Fruit fly (Drosophila melanogaster) whole organism, prepupa: ENCODE data around the gene CG42711.

Experiments
- Blimp-1 ChIP-seq: fragments of 200-800 bp; sonication (Bioruptor generic); optimal IDR thresholded peaks from 3 replicates; lab custom pipeline; 2017; ENCODE audit warnings: missing biosample characterization, missing genetic modification characterization, mild to moderate bottlenecking, moderate library complexity, missing genetic modification reagents
- CG10669 ChIP-seq: fragments of 200-800 bp; sonication (Bioruptor generic); optimal IDR thresholded peaks from 3 replicates; lab custom pipeline; 2018; ENCODE audit warnings: missing biosample characterization, mild to moderate bottlenecking, missing genetic modification characterization, moderate library complexity
- CG11762 ChIP-seq: fragments of 200-800 bp; sonication (Bioruptor generic); optimal IDR thresholded peaks from 3 replicates; lab custom pipeline; 2016; ENCODE audit warnings: missing biosample characterization, missing genetic modification characterization; ENCODE audit not compliant: insufficient read depth
- CG11902 ChIP-seq: fragments of 200-800 bp; sonication (Bioruptor generic); optimal IDR thresholded peaks from 3 replicates; lab custom pipeline; 2016; ENCODE audit warnings: missing biosample characterization, missing genetic modification characterization
- CG15336 ChIP-seq: fragments of 200-800 bp; sonication (Bioruptor generic); IDR thresholded peaks from 2 replicates; pipeline ENCODE4 v1.3.6; 2022; ENCODE audit warnings: missing biosample characterization, missing genetic modification characterization
- CG1621 ChIP-seq: fragments of 200-800 bp; sonication (Bioruptor generic); optimal IDR thresholded peaks from 3 replicates; lab custom pipeline; 2018; ENCODE audit warnings: missing biosample characterization, mild to moderate bottlenecking, missing genetic modification characterization
- CG3032 ChIP-seq: fragments of 200-800 bp; optimal IDR thresholded peaks from 2 replicates; lab custom pipeline; 2019; ENCODE audit warnings: missing biosample characterization, mild to moderate bottlenecking, missing genetic modification characterization, moderate library complexity
- CG31627 ChIP-seq: fragments of 200-800 bp; sonication (Bioruptor generic); optimal IDR thresholded peaks from 3 replicates; lab custom pipeline; 2016; ENCODE audit warnings: missing biosample characterization, missing genetic modification characterization
- CG32006 ChIP-seq: fragments of 200-800 bp; sonication (Bioruptor generic); optimal IDR thresholded peaks from 3 replicates; lab custom pipeline; 2017; ENCODE audit warnings: missing biosample characterization, mild to moderate bottlenecking, missing genetic modification characterization
- CG34406 ChIP-seq: fragments of 200-800 bp; sonication (Bioruptor generic); optimal IDR thresholded peaks from 3 replicates; lab custom pipeline; 2016; ENCODE audit warnings: missing biosample characterization, missing genetic modification characterization
- CG3919 ChIP-seq: fragments of 200-800 bp; sonication (Bioruptor generic); optimal IDR thresholded peaks from 3 replicates; lab custom pipeline; 2016; ENCODE audit warnings: missing biosample characterization, missing genetic modification characterization
- CG6163 ChIP-seq: fragments of 200-800 bp; sonication (Bioruptor generic); IDR thresholded peaks from 3 replicates; pipeline ENCODE4 v1.3.6; 2022; ENCODE audit warnings: missing biosample characterization, missing genetic modification characterization
- CG6276 ChIP-seq: fragments of 200-800 bp; sonication (Bioruptor generic); optimal IDR thresholded peaks from 2 replicates; lab custom pipeline; 2017; ENCODE audit warnings: missing biosample characterization, mild to moderate bottlenecking, missing genetic modification characterization
- CG6792 ChIP-seq: fragments of 200-800 bp; sonication (Bioruptor generic); optimal IDR thresholded peaks from 3 replicates; lab custom pipeline; 2016; ENCODE audit warnings: missing biosample characterization, missing genetic modification characterization
- CG6808 ChIP-seq: fragments of 200-800 bp; sonication (Bioruptor generic); optimal IDR thresholded peaks from 3 replicates; lab custom pipeline; 2017; ENCODE audit warnings: missing biosample characterization, missing genetic modification characterization, mild to moderate bottlenecking, moderate library complexity, missing genetic modification reagents
- CG8319 ChIP-seq: fragments of 200-800 bp; sonication (Bioruptor generic); optimal IDR thresholded peaks from 3 replicates; lab custom pipeline; 2016; ENCODE audit warnings: missing biosample characterization, missing genetic modification characterization
- CG8632 ChIP-seq: fragments of 200-800 bp; sonication (Bioruptor generic); optimal IDR thresholded peaks from 3 replicates; lab custom pipeline; 2016; ENCODE audit warnings: missing biosample characterization, missing genetic modification characterization
- CG9139 ChIP-seq: fragments of 200-800 bp; sonication (Bioruptor generic); optimal IDR thresholded peaks from 3 replicates; lab custom pipeline; 2017; ENCODE audit warnings: missing biosample characterization, mild to moderate bottlenecking, missing genetic modification characterization
- Eip75B ChIP-seq: fragments of 200-800 bp; sonication (Bioruptor generic); optimal IDR thresholded peaks from 3 replicates; lab custom pipeline; 2016; ENCODE audit warnings: missing biosample characterization, missing genetic modification characterization
- Eip78C ChIP-seq: fragments of 200-800 bp; sonication (Bioruptor generic); peaks from one replicate; lab custom pipeline; 2016; ENCODE audit warnings: missing biosample characterization, missing genetic modification characterization
- Ets21C ChIP-seq: fragments of 200-800 bp; sonication (Bioruptor generic); optimal IDR thresholded peaks from 3 replicates; lab custom pipeline; 2016; ENCODE audit warnings: missing biosample characterization, missing genetic modification characterization
- Ets96B ChIP-seq: fragments of 200-800 bp; optimal IDR thresholded peaks from 2 replicates; lab custom pipeline; 2019; ENCODE audit warnings: missing biosample characterization, mild to moderate bottlenecking, missing genetic modification characterization, moderate library complexity
- Gug ChIP-seq: fragments of 200-800 bp; sonication (Bioruptor generic); IDR thresholded peaks from 2 replicates; pipeline ENCODE4 v1.3.6; 2022; ENCODE audit warnings: missing biosample characterization, missing genetic modification characterization
- Hr38 ChIP-seq: sonication (Bioruptor generic); optimal IDR thresholded peaks from 2 replicates; lab custom pipeline; 2016; ENCODE audit warnings: missing biosample characterization, missing genetic modification characterization
- Hr39 ChIP-seq: fragments of 200-800 bp; sonication (Bioruptor generic); optimal IDR thresholded peaks from 2 replicates; lab custom pipeline; 2016; ENCODE audit warnings: missing biosample characterization, missing genetic modification characterization
- Lpt ChIP-seq: fragments of 200-800 bp; sonication (Bioruptor generic); optimal IDR thresholded peaks from 3 replicates; lab custom pipeline; 2016; ENCODE audit warnings: missing biosample characterization, missing genetic modification characterization
- Met ChIP-seq: fragments of 200-800 bp; sonication (Bioruptor generic); optimal IDR thresholded peaks from 3 replicates; lab custom pipeline; 2016; ENCODE audit warnings: missing biosample characterization, missing genetic modification characterization
- OdsH ChIP-seq: fragments of 200-800 bp; sonication (Bioruptor generic); optimal IDR thresholded peaks from 3 replicates; lab custom pipeline; 2016; ENCODE audit warnings: missing biosample characterization, missing genetic modification characterization
- Smox ChIP-seq: fragments of 200-800 bp; sonication (Bioruptor generic); optimal IDR thresholded peaks from 3 replicates; lab custom pipeline; 2016; ENCODE audit warnings: missing biosample characterization, missing genetic modification characterization
- Sox102F ChIP-seq: fragments of 200-800 bp; sonication (Bioruptor generic); optimal IDR thresholded peaks from 2 replicates; lab custom pipeline; 2016; ENCODE audit warnings: missing biosample characterization, mild to moderate bottlenecking, missing genetic modification characterization
- achi ChIP-seq: fragments of 200-800 bp; sonication (Bioruptor generic); optimal IDR thresholded peaks from 3 replicates; lab custom pipeline; 2016; ENCODE audit warnings: missing biosample characterization, missing genetic modification characterization
- cyc ChIP-seq: fragments of 200-800 bp; sonication (Bioruptor generic); optimal IDR thresholded peaks from 3 replicates; lab custom pipeline; 2016; ENCODE audit warnings: missing biosample characterization, missing genetic modification characterization
- dac ChIP-seq: fragments of 200-800 bp; sonication (Bioruptor generic); optimal IDR thresholded peaks from 2 replicates; lab custom pipeline; 2017; ENCODE audit warnings: missing biosample characterization, mild to moderate bottlenecking, missing genetic modification characterization
- eg ChIP-seq: fragments of 200-800 bp; sonication (Bioruptor generic); IDR thresholded peaks from 3 replicates; pipeline ENCODE4 v1.3.6; 2022; ENCODE audit warnings: missing biosample characterization, missing genetic modification characterization
- esn ChIP-seq: fragments of 200-800 bp; sonication (Bioruptor generic); optimal IDR thresholded peaks from 2 replicates; lab custom pipeline; 2016; ENCODE audit warnings: missing biosample characterization, mild to moderate bottlenecking, missing genetic modification characterization, moderate library complexity
- fd59A ChIP-seq: fragments of 200-800 bp; sonication (Bioruptor generic); optimal IDR thresholded peaks from 2 replicates; lab custom pipeline; 2017; ENCODE audit warnings: missing biosample characterization, mild to moderate bottlenecking, missing genetic modification characterization, missing genetic modification reagents
- lz ChIP-seq: fragments of 200-800 bp; sonication (Bioruptor generic); optimal IDR thresholded peaks from 3 replicates; lab custom pipeline; 2016; ENCODE audit warnings: missing biosample characterization, missing genetic modification characterization
- pdm3 ChIP-seq: fragments of 200-800 bp; sonication (Bioruptor generic); optimal IDR thresholded peaks from 3 replicates; lab custom pipeline; 2016; ENCODE audit warnings: missing biosample characterization, missing genetic modification characterization
- salr ChIP-seq, 2 experiments: fragments of 200-800 bp; sonication (Bioruptor generic); optimal IDR thresholded peaks; 3 replicates each; lab custom pipeline; 2016 to 2018; ENCODE audit warnings: missing biosample characterization in 2 of 2, missing genetic modification characterization in 2 of 2, mild to moderate bottlenecking in 1 of 2
- spab ChIP-seq: fragments of 200-800 bp; sonication (Bioruptor generic); optimal IDR thresholded peaks from 2 replicates; lab custom pipeline; 2017; ENCODE audit warnings: missing biosample characterization, mild to moderate bottlenecking, missing genetic modification characterization, missing genetic modification reagents
- ss ChIP-seq, 2 experiments: fragments of 200-800 bp; sonication (Bioruptor generic); optimal IDR thresholded peaks; 2 replicates in 1 of 2; 3 replicates in 1 of 2; lab custom pipeline; 2017 to 2018; ENCODE audit warnings: mild to moderate bottlenecking in 2 of 2, missing biosample characterization in 2 of 2, missing genetic modification characterization in 2 of 2, moderate library complexity in 1 of 2
- svp ChIP-seq: fragments of 200-800 bp; sonication (Bioruptor generic); peaks from one replicate; lab custom pipeline; 2016; ENCODE audit warnings: missing biosample characterization, missing genetic modification characterization
- topi ChIP-seq: fragments of 200-800 bp; sonication (Bioruptor generic); optimal IDR thresholded peaks from 3 replicates; lab custom pipeline; 2016; ENCODE audit warnings: missing biosample characterization, missing genetic modification characterization

Gene CG42711

DNA sequence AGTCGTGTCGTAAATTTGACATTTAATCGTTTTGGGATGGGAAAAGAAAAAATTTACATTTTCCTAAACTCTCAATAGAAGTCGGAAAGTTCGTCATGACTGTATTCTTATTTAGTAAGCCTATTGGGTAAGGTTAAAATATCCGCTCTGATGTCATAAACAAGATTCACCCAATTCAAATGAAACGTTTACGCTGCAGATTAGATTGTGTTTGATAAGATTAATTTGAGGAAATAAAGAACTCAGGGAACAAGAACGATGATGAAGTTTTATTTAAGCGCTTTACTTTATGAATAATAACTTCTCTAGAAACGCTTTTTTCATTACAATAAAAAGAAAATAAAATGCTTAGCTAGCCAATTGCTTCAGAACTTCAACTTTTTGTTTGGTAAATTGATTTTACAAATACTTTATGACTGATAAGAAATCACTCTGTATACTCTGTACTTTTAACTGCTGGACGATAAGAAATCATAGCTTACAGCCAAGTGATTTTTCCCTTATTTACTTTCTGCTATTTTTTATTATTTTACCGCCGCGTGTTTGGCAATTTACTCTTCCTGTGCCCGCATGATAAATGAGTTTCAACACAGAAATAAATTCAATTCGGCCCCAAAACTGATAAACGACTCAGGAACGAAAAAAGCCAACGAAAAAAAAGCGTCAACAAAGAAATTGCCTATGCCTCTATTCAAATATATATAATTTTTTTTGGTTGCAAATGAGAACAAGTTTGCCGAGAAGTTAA lies 44.7 kb downstream of the CG42711 start (continued):
- TF ChIP-seq fd59A (no peak), CG6792 (no peak), topi (GFP tag; lab: Kevin White, UChicago) (peak; percentile 1), Eip75B (no peak), cyc (GFP tag; lab: Kevin White, UChicago) (no peak), Ets21C (GFP tag; lab: Kevin White, UChicago) (no peak), CG9139 (no peak), dac (GFP tag; lab: Kevin White, UChicago) (no peak), CG6276 (GFP tag; lab: Kevin White, UChicago) (no peak), Gug (no peak), Smox (GFP tag; lab: Kevin White, UChicago) (no peak), CG32006 (GFP tag; lab: Kevin White, UChicago) (no peak)
- TF ChIP-seq, all 60 proteins: peak for 10

DNA sequence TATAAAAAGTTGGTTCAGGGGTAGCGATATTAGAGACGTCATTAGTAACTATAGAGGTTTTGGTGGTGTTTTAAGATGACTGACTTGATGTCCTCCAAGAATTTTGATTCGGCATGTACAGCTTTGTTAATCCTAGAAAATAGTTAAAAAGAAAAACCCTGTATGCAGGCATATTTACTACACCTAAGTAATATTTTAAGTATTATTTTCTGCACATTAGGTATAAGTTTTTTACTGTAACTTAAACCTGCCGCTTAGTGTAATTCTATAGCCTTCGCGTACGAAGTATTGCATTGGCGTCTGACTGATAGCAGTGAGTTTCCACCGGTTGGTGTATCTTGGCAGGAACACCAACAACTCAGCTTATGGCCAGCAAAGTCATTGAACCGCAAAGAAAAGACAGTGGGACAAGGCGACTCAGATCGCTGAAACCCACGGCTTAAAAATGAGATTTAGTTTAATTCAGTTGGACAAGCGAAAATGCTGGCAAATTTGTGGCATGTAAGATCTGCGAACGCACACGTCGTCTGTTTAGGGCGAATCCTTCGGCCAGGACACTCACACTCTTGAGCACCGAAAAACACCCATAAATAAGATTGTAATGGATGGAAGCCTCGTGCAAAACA lies 46.4 kb downstream of the CG42711 start:
- TF ChIP-seq OdsH (GFP tag; lab: Kevin White, UChicago) = peak; percentile 35
- TF ChIP-seq Hr38 (GFP tag; lab: Kevin White, UChicago) = no peak
- peak; percentile 10 for TF ChIP-seq CG6276 (GFP tag; lab: Kevin White, UChicago)
- peak in 1 of 2 experiments; percentile 5 for TF ChIP-seq salr (GFP tag; optimal IDR thresholded peaks at IDR 0.05; lab: Kevin White, UChicago)
- TF ChIP-seq Eip75B = no peak
- TF ChIP-seq spab (GFP tag; lab: Kevin White, UChicago) = peak; percentile 30
- peak; percentile 15 for TF ChIP-seq CG8632 (GFP tag; lab: Kevin White, UChicago)
- TF ChIP-seq esn (GFP tag; lab: Kevin White, UChicago) = peak; percentile 63
- peak; percentile 33 for TF ChIP-seq CG34406 (GFP tag; lab: Kevin White, UChicago)
- no peak for TF ChIP-seq CG1621 (tag; lab: Kevin White, UChicago)
- TF ChIP-seq CG11762 (GFP tag; lab: Kevin White, UChicago) = no peak
- TF ChIP-seq CG11902 (GFP tag; lab: Kevin White, UChicago) = no peak
- TF ChIP-seq CG32006 (GFP tag; lab: Kevin White, UChicago) = peak; percentile 12
- TF ChIP-seq pdm3 = peak; percentile 2
- TF ChIP-seq dac (GFP tag; lab: Kevin White, UChicago) = no peak
- peak; percentile 24 for TF ChIP-seq Hr39 (GFP tag; lab: Kevin White, UChicago)
- peak; percentile 58 for TF ChIP-seq Met (GFP tag; lab: Kevin White, UChicago)
- TF ChIP-seq eg (GFP tag; lab: Robert Waterston, UW) = no peak
- TF ChIP-seq topi (GFP tag; lab: Kevin White, UChicago) = peak; percentile 58
- peak; percentile 46 for TF ChIP-seq CG3919
- TF ChIP-seq Gug = no peak
- peak; percentile 13 for TF ChIP-seq CG8319
- peak; percentile 35 for TF ChIP-seq lz (GFP tag; lab: Kevin White, UChicago)
- peak; percentile 29 for TF ChIP-seq CG10669 (GFP tag; lab: Kevin White, UChicago)
- peak; percentile 15 for TF ChIP-seq Ets96B
- TF ChIP-seq Lpt (GFP tag; lab: Kevin White, UChicago) = no peak
- peak; percentile 46 for TF ChIP-seq Sox102F (GFP tag; lab: Kevin White, UChicago)
- TF ChIP-seq Blimp-1 (GFP tag; lab: Kevin White, UChicago) = peak; percentile 34
- peak; percentile 43 for TF ChIP-seq CG3032 (tag; lab: Kevin White, UChicago)
- no peak for TF ChIP-seq achi (GFP tag; lab: Kevin White, UChicago)
- TF ChIP-seq CG6808 (GFP tag; lab: Kevin White, UChicago) = peak; percentile 63
- TF ChIP-seq Ets21C (GFP tag; lab: Kevin White, UChicago) = peak; percentile 17
- TF ChIP-seq cyc (GFP tag; lab: Kevin White, UChicago) = peak; percentile 45
- peak; percentile 31 for TF ChIP-seq Smox (GFP tag; lab: Kevin White, UChicago)
- peak; percentile 90 for TF ChIP-seq Eip78C
- TF ChIP-seq CG31627 (GFP tag; lab: Kevin White, UChicago) = peak; percentile 37
- TF ChIP-seq CG15336 (GFP tag; lab: Robert Waterston, UW) = 0 out of 2 replicates have a peak, but pooled peaks have one; percentile 7
- TF ChIP-seq ss (GFP tag; optimal IDR thresholded peaks at IDR 0.05; lab: Kevin White, UChicago) = peak; percentile 1 to 57
- peak; percentile 36 for TF ChIP-seq CG6792
- peak; percentile 37 for TF ChIP-seq fd59A
- TF ChIP-seq svp (GFP tag; lab: Kevin White, UChicago) = peak; percentile 88
- 0 out of 3 replicates have a peak, but pooled peaks have one; percentile 6 for TF ChIP-seq CG6163
